Fruit fly (Drosophila melanogaster) S2 (cell line): Measurements from ENCODE around the gene rasp.

Source experiments
- CG8478 ChIP-seq: fragments of >200 bp; optimal IDR thresholded peaks from 2 replicates; lab custom pipeline; 2018
- CTCF ChIP-seq, 2 experiments: fragments of >200 bp; optimal IDR thresholded peaks; 2 replicates each; lab custom pipeline; 2018

dm6 chr3L:3157651-3158050 lies 4.3 kb upstream of the rasp start:
- TF ChIP-seq CG8478 (lab: Kevin White, UChicago), result no peak
- peak; percentile 50 to 59 for TF ChIP-seq CTCF (optimal IDR thresholded peaks at IDR 0.05; lab: Kevin White, UChicago)
